Fruit fly (Drosophila melanogaster): Measurements from ENCODE around the gene Ugt301D1.

DNA sequence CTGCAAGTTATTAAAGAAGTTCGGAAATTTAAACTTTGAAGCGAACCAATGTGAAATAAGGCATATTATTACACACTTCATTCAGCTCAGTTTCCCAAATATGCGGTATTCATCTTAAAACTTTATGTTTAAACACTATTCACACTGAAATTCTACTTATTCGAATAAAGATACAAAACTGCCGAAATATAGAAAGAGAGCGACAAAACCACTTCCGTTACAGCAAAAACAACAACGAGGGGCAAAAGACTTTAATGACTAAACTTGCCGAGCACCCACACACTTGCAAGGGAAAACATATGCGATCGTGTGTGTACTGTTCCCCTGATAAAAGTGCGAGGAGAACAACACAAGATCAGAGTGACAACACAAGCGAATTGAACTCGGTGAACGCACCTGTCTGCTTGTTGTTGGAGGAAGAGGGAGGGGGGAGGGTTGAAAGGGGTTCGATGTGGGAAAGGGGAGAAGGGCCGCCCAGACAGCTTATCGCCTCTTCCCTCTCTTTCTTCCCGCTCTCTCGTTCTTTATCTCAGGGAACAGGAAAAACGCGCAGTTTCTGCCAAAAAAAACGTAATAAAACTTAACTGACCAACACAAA is 52.3 kb downstream of the Ugt301D1 start:
- TF ChIP-seq Dll (optimal IDR thresholded peaks at IDR 0.05) (no peak), pan (optimal IDR thresholded peaks at IDR 0.05) (no peak), psq (optimal IDR thresholded peaks at IDR 0.05) (no peak), usp (GFP tag; optimal IDR thresholded peaks at IDR 0.05) (no peak), CG8478 (optimal IDR thresholded peaks at IDR 0.05) (no peak), EcR (GFP tag; optimal IDR thresholded peaks at IDR 0.05) (peak; percentile 55 to 72)

Measured in whole organism.